Fruit fly (Drosophila melanogaster) whole organism, wandering third instar larva: ENCODE data around the gene CG42671.
A peak's percentile ranks its signal among the peaks of the same experiment; 100 is the strongest.

Experiments used
- CrebA ChIP-seq: fragments of 200-800 bp; sonication (Bioruptor generic); optimal IDR thresholded peaks from 2 replicates; lab custom pipeline; 2016; ENCODE audit warnings: missing biosample characterization, mild to moderate bottlenecking, missing genetic modification characterization, borderline replicate concordance
- Rel ChIP-seq, 2 experiments: fragments of 200-800 bp; sonication (Bioruptor generic) in 1 of 2; optimal IDR thresholded peaks; 2 replicates in 1 of 2; 3 replicates in 1 of 2; lab custom pipeline; 2016 to 2019; ENCODE audit warnings: mild to moderate bottlenecking in 2 of 2, missing biosample characterization in 2 of 2, missing genetic modification characterization in 2 of 2, moderate library complexity in 1 of 2
- Sp1 ChIP-seq: fragments of 200-800 bp; sonication (Bioruptor generic); optimal IDR thresholded peaks from 3 replicates; lab custom pipeline; 2019; ENCODE audit warnings: missing biosample characterization, mild to moderate bottlenecking, missing genetic modification characterization, moderate library complexity
- Vsx2 ChIP-seq: fragments of 200-300, 225-300 bp; sonication (Bioruptor generic); optimal IDR thresholded peaks from 2 replicates; lab custom pipeline; 2018; ENCODE audit warnings: missing biosample characterization, missing genetic modification characterization; ENCODE audit not compliant: partially characterized antibody
- dsf ChIP-seq: sonication (Bioruptor generic); optimal IDR thresholded peaks from 2 replicates; lab custom pipeline; 2016; ENCODE audit warnings: missing biosample characterization, missing genetic modification characterization, borderline replicate concordance
- ey ChIP-seq: fragments of 200-800 bp; sonication (Bioruptor generic); optimal IDR thresholded peaks from 2 replicates; lab custom pipeline; 2016; ENCODE audit warnings: missing biosample characterization, missing genetic modification characterization
- h ChIP-seq: fragments of 200-800 bp; sonication (Bioruptor generic); optimal IDR thresholded peaks from 3 replicates; lab custom pipeline; 2016; ENCODE audit warnings: missing biosample characterization, mild to moderate bottlenecking, missing genetic modification characterization
- pan ChIP-seq: fragments of >200 bp; optimal IDR thresholded peaks from 2 replicates; lab custom pipeline; 2017
- psq ChIP-seq: fragments of 200-800 bp; sonication (Bioruptor generic); optimal IDR thresholded peaks from 3 replicates; lab custom pipeline; 2017; ENCODE audit warnings: missing biosample characterization, mild to moderate bottlenecking, missing genetic modification characterization, moderate library complexity

CG42671 gene

DNA sequence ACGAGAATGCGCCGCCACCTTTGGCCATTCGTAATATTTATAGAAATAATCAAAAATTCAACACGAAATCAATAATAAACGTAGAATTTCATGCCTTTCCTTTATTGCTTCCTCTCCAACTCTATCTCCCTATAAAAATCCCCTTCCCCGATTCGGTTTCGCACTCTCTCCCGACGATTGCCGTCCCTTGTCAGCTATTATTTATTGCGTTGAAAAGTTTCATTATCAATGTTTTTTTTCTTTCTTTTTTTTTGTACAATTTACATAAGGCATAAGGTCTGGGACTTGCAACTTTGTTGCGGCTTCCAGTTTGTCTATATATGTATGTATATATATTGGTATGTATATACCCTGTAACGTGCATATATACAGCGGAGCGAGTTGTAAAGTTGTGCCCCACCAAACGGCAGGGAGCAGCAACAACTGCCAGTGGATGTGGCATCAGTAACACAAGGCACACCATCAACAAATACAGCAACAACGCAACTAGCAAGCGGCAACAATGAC lies 65.1 kb downstream of the CG42671 start:
- TF ChIP-seq pan (lab: Kevin White, UChicago) (no peak), dsf (GFP tag; lab: Kevin White, UChicago) (no peak), Vsx2 (no peak), psq (no peak), Sp1 (GFP tag; lab: Kevin White, UChicago) (no peak), Rel (GFP tag; optimal IDR thresholded peaks at IDR 0.05; lab: Kevin White, UChicago) (no peak), Rel (tag; optimal IDR thresholded peaks at IDR 0.05; lab: Kevin White, UChicago) (peak; percentile 62), ey (GFP tag; lab: Kevin White, UChicago) (no peak), h (GFP tag; lab: Kevin White, UChicago) (no peak), CrebA (GFP tag; lab: Kevin White, UChicago) (no peak)
